Worm (Caenorhabditis elegans) whole organism, midembryonic: Measurements from ENCODE around the gene srh-194.

Experiments
- T22C8.4 ChIP-seq: fragments of 200-800 bp; sonication (Bioruptor generic); IDR thresholded peaks from 2 replicates; pipeline ENCODE4 v1.3.6; 2022; ENCODE audit warnings: missing genetic modification characterization, missing compliant biosample characterization
- cog-1 ChIP-seq: sonication (generic microtip); optimal IDR thresholded peaks from 2 replicates; lab custom pipeline; 2016; ENCODE audit warnings: missing genetic modification characterization, missing compliant biosample characterization
- flt-1 ChIP-seq: fragments of 200-800 bp; sonication (Bioruptor generic); IDR thresholded peaks from 2 replicates; pipeline ENCODE4 v1.3.6; 2022; ENCODE audit warnings: missing genetic modification characterization, missing compliant biosample characterization
- tab-1 ChIP-seq: fragments of 200-800 bp; sonication (Bioruptor generic); IDR thresholded peaks from 2 replicates; pipeline ENCODE4 v1.3.6; 2022; ENCODE audit warnings: missing genetic modification characterization, missing compliant biosample characterization
- ztf-23 ChIP-seq: fragments of 200-800 bp; sonication (Bioruptor generic); IDR thresholded peaks from 2 replicates; pipeline ENCODE4 v1.3.6; 2022; ENCODE audit warnings: missing genetic modification reagents, missing genetic modification characterization, missing compliant biosample characterization
- ztf-29 ChIP-seq: fragments of 200-800 bp; sonication (Bioruptor generic); IDR thresholded peaks from 2 replicates; pipeline ENCODE4 v1.3.6; 2022; ENCODE audit warnings: missing genetic modification reagents, missing genetic modification characterization, missing compliant biosample characterization

- TF ChIP-seq ztf-29 (GFP tag; lab: Robert Waterston, UW) (no peak), tab-1 (no peak), cog-1 (tag; lab: Kevin White, UChicago) (no peak), flt-1 (GFP tag; lab: Robert Waterston, UW) (no peak), T22C8.4 (GFP tag; lab: Robert Waterston, UW) (no peak), ztf-23 (no peak)
These were observed 10.9 kb upstream of the srh-194 start for ce11 chrV:4304240-4304639.
